Worm (Caenorhabditis elegans): ENCODE data around the gene unc-36.

Gene unc-36

DNA sequence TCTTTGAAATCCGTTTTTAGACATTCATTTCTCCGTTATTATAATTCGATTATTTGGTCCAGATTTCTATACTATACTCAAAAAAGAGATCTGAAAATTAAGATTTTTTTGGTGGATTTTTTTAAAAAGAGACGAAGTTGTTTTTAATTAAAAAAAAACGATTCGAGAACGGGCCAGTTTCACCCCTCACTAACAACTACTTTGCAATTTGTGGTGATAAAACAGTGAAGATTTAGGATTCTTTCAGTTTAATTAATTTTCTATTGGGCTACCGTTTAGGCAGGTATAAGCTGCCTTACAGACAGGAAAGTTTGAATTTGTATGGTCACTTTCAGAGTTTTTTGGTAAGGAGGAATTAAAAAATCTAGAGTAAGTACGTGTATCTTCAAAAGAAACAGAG, at the start of gene unc-36:
Gene unc-36, minus strand, starts transcription at position 101 of the 400 bp plus-strand sequence.
- TF ChIP-seq ceh-90 (tag; optimal IDR thresholded peaks at IDR 0.05) (no peak), lin-39 (tag; optimal IDR thresholded peaks at IDR 0.05) (no peak), Y116A8C.19 (tag; optimal IDR thresholded peaks at IDR 0.05; ENCODE audit: borderline replicate concordance) (no peak), nhr-28 (tag; optimal IDR thresholded peaks at IDR 0.05) (no peak), lin-13 (GFP tag; optimal IDR thresholded peaks at IDR 0.05) (no peak), egl-27 (tag; optimal IDR thresholded peaks at IDR 0.05) (no peak), pax-3 (tag; optimal IDR thresholded peaks at IDR 0.05) (no peak), lin-35 (GFP tag; optimal IDR thresholded peaks at IDR 0.05) (no peak), hpl-2 (GFP tag; optimal IDR thresholded peaks at IDR 0.05) (no peak)

DNA sequence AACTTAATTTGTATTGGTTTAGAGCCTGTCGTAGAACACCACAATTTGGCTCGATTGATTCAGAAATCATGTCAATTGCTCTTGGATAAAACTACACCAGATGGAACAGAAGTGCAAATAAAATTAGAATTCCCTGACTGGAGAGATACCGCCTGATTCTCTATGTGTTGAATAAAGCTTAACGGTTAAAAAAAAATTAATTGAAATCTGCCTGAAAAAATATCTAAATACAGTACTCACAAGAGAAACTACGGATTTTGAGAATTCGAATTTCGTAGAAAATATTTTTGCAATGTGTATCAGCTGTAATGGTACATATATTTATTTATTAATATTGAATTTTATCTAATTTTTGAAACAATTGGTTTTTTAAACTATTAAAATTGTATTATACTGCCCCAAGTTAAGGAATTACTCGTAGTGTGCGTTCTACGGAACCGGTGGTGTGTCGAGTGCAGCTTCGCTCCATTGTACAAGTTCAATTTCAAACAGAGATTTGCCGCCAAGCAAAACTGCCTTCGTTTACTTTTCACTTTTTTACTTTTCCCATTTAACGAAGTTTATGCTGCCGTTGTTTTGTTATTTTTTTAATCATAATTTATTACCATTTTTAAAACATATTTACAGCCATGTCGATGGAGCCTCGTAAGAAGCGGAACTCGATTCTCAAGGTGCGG, 49.1 kb upstream of the unc-36 start, which contains the start of gene knl-1:
Gene knl-1, plus strand, starts transcription at position 626 of the 677 bp plus-strand sequence.
- TF ChIP-seq mab-9 (GFP tag; IDR thresholded peaks at IDR 0.05): no peak
- TF ChIP-seq Y116A8C.19 (tag; optimal IDR thresholded peaks at IDR 0.05; ENCODE audit: borderline replicate concordance): no peak
- no peak for TF ChIP-seq hlh-4 (tag; optimal IDR thresholded peaks at IDR 0.05)
- peak; percentile 77 to 94 for TF ChIP-seq lin-35 (GFP tag; optimal IDR thresholded peaks at IDR 0.05)
- TF ChIP-seq isw-1 (GFP tag; IDR thresholded peaks at IDR 0.05): no peak; the same call in 1 of the 2 replicates
- TF ChIP-seq unc-130 (tag; optimal IDR thresholded peaks at IDR 0.05): no peak
- TF ChIP-seq pqm-1 (tag; optimal IDR thresholded peaks at IDR 0.05): no peak
- peak; percentile 19 for TF ChIP-seq fkh-8 (tag; optimal IDR thresholded peaks at IDR 0.05)
- TF ChIP-seq lin-15B (tag; optimal IDR thresholded peaks at IDR 0.05): peak; percentile 74
- TF ChIP-seq jun-1 (tag; optimal IDR thresholded peaks at IDR 0.05): no peak
- TF ChIP-seq lsy-2 (tag; optimal IDR thresholded peaks at IDR 0.05): peak; percentile 28 to 82
- TF ChIP-seq nhr-85 (tag): peak; percentile 62
- peak; percentile 36 for TF ChIP-seq lir-3 (tag; optimal IDR thresholded peaks at IDR 0.05; ENCODE audit: poor library complexity)
- TF ChIP-seq nhr-76 (tag; optimal IDR thresholded peaks at IDR 0.05): no peak
- TF ChIP-seq mdl-1 (tag; optimal IDR thresholded peaks at IDR 0.05): no peak
- TF ChIP-seq ets-5 (GFP tag; IDR thresholded peaks at IDR 0.05): no peak
- TF ChIP-seq ztf-4 (tag; optimal IDR thresholded peaks at IDR 0.05): no peak
- peak; percentile 42 for TF ChIP-seq F16B12.6 (tag; optimal IDR thresholded peaks at IDR 0.05)
- no peak for TF ChIP-seq grh-1 (GFP tag; IDR thresholded peaks at IDR 0.05)
- peak in 1 of 3 experiments; percentile 61 for TF ChIP-seq ceh-82 (tag; optimal IDR thresholded peaks at IDR 0.05)
- peak in 1 of 6 experiments; percentile 22 for TF ChIP-seq elt-3 (tag; optimal IDR thresholded peaks at IDR 0.05)
- peak; percentile 72 for TF ChIP-seq blmp-1 (tag; optimal IDR thresholded peaks at IDR 0.05)
- TF ChIP-seq pax-3 (tag; optimal IDR thresholded peaks at IDR 0.05): no peak
- no peak for TF ChIP-seq nhr-47 (tag; optimal IDR thresholded peaks at IDR 0.05)
- no peak for TF ChIP-seq nhr-12 (tag; optimal IDR thresholded peaks at IDR 0.05)
- TF ChIP-seq elt-2 (tag; optimal IDR thresholded peaks at IDR 0.05): no peak
- TF ChIP-seq efl-1 (optimal IDR thresholded peaks at IDR 0.05): peak; percentile 84 to 91
- peak; percentile 83 to 97 for TF ChIP-seq efl-1 (GFP tag; optimal IDR thresholded peaks at IDR 0.05 in 1 of 2)
- TF ChIP-seq nhr-19 (GFP tag; conservative IDR thresholded peaks at IDR 0.05): no peak
- peak; percentile 27 for TF ChIP-seq nhr-20 (tag; optimal IDR thresholded peaks at IDR 0.05)
- TF ChIP-seq hlh-17 (GFP tag; optimal IDR thresholded peaks at IDR 0.05; ENCODE audit: borderline replicate concordance): no peak
- TF ChIP-seq nhr-90 (tag; optimal IDR thresholded peaks at IDR 0.05; ENCODE audit: poor library complexity): peak; percentile 25
- no peak for TF ChIP-seq dsc-1 (tag; optimal IDR thresholded peaks at IDR 0.05)
- no peak for TF ChIP-seq egl-13 (tag; optimal IDR thresholded peaks at IDR 0.05)
- no peak for TF ChIP-seq alr-1 (tag; optimal IDR thresholded peaks at IDR 0.05; ENCODE audit: borderline replicate concordance)
- TF ChIP-seq sox-4 (tag; optimal IDR thresholded peaks at IDR 0.05): no peak
- no peak for TF ChIP-seq snpc-4 (tag; optimal IDR thresholded peaks at IDR 0.05)
- TF ChIP-seq zip-4 (GFP tag; optimal IDR thresholded peaks at IDR 0.05): no peak
- no peak for TF ChIP-seq ama-1 (optimal IDR thresholded peaks at IDR 0.05)
- peak; percentile 50 for TF ChIP-seq snu-23 (GFP tag; optimal IDR thresholded peaks at IDR 0.05)
- peak; percentile 17 for TF ChIP-seq vab-15 (tag; optimal IDR thresholded peaks at IDR 0.05)
- TF ChIP-seq skn-1 (tag; optimal IDR thresholded peaks at IDR 0.05): peak; percentile 36
- no peak for TF ChIP-seq tbx-2 (tag; optimal IDR thresholded peaks at IDR 0.05)
- TF ChIP-seq lin-14 (GFP tag; optimal IDR thresholded peaks at IDR 0.05): peak; percentile 46
- no peak for TF ChIP-seq lin-39 (tag; optimal IDR thresholded peaks at IDR 0.05)
